Worm (Caenorhabditis elegans) whole organism, L4/young adult: Measurements from ENCODE around the gene B0222.15.

Source experiments
- W03F9.2 ChIP-seq: fragments of 150-350 bp; optimal IDR thresholded peaks from 2 replicates; lab custom pipeline; 2014; ENCODE audit warnings: missing biosample characterization, missing genetic modification characterization
- him-1 ChIP-seq: sonication (generic microtip); optimal IDR thresholded peaks from 2 replicates; lab custom pipeline; 2016; ENCODE audit warnings: missing genotype, missing genetic modification reagents, missing genetic modification characterization, missing compliant biosample characterization

ce11 chrV:9181669-9182250 lies 25.2 kb upstream of the B0222.15 start, which contains the start of gene ptr-1:
- no peak for TF ChIP-seq W03F9.2 (tag; lab: Kevin White, UChicago)
- TF ChIP-seq him-1 (tag; lab: Kevin White, UChicago), result no peak
